Worm (Caenorhabditis elegans): ENCODE results near the gene art-1.
A peak's percentile ranks its signal among the peaks of the same experiment; 100 is the strongest.

art-1 gene

DNA sequence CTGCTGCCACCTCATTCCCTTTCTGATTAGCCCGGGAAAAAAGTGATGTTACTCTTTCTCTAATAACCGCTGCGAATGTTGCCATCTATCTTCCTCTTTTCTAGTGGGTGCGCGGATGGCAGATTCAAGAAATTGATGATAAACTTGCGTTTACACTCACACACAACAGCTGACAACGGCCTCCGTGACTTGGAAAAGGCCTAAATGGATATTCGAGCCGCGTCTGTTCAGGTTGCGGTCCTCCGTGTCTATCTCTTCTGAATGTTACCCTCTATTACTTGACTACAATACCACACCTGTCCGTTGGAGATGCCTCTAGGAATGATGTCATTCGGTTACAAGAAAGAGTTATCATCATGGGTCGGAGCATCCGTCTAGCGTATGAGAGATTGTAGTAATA, 35.5 kb downstream of the art-1 start:
- peak; percentile 97 for TF ChIP-seq hlh-1 (tag; optimal IDR thresholded peaks at IDR 0.05)
- TF ChIP-seq zip-8 (tag; optimal IDR thresholded peaks at IDR 0.05) = no peak
- TF ChIP-seq blmp-1 (tag; optimal IDR thresholded peaks at IDR 0.05) = no peak
- peak; percentile 60 for TF ChIP-seq elt-1 (tag; optimal IDR thresholded peaks at IDR 0.05; ENCODE audit: borderline replicate concordance, insufficient read depth)
- TF ChIP-seq ceh-43 (GFP tag; optimal IDR thresholded peaks at IDR 0.05) = no peak
- TF ChIP-seq nhr-237 (tag; optimal IDR thresholded peaks at IDR 0.05) = no peak
- TF ChIP-seq lsy-2 (tag; optimal IDR thresholded peaks at IDR 0.05) = no peak
- peak; percentile 91 for TF ChIP-seq unc-120 (tag; optimal IDR thresholded peaks at IDR 0.05; ENCODE audit: poor library complexity, severe bottlenecking)
- no peak for TF ChIP-seq ham-2 (GFP tag; optimal IDR thresholded peaks at IDR 0.05)
- TF ChIP-seq unc-39 (tag; optimal IDR thresholded peaks at IDR 0.05) = no peak
- TF ChIP-seq unc-62 (GFP tag; optimal IDR thresholded peaks at IDR 0.05) = peak; percentile 62
- no peak for TF ChIP-seq pha-4 (tag; optimal IDR thresholded peaks at IDR 0.05)
- TF ChIP-seq drap-1 (GFP tag; optimal IDR thresholded peaks at IDR 0.05) = no peak
- TF ChIP-seq ces-1 (GFP tag; optimal IDR thresholded peaks at IDR 0.05) = no peak
- no peak for TF ChIP-seq sptf-1 (tag; optimal IDR thresholded peaks at IDR 0.05)
- no peak for TF ChIP-seq cnd-1 (tag; optimal IDR thresholded peaks at IDR 0.05)

DNA sequence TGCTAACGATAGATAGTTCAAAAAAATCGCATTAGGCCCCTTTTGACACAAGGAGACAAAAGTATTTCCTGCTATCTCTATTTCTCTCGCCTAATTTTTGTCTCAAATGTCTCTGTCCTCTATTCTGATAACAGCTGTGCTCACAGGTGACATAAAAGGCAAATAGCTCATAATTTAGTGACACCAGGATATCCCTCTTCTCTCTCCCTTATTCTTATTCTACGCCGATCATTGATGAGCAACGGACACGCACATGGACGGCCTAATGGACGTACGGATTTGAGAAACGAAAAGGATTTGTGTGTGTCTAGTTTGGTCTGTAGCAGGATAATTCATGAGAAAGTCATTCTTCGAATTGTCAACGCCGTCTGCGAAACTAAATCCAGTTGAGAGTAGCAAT, 36.1 kb downstream of the art-1 start:
- TF ChIP-seq blmp-1 (tag; optimal IDR thresholded peaks at IDR 0.05) (no peak), nhr-2 (tag; optimal IDR thresholded peaks at IDR 0.05) (no peak), mls-2 (tag; optimal IDR thresholded peaks at IDR 0.05) (peak; percentile 10), elt-1 (tag; optimal IDR thresholded peaks at IDR 0.05; ENCODE audit: borderline replicate concordance, insufficient read depth) (no peak), ces-1 (GFP tag; optimal IDR thresholded peaks at IDR 0.05) (peak; percentile 40), ceh-43 (GFP tag; optimal IDR thresholded peaks at IDR 0.05) (no peak), lin-32 (GFP tag; optimal IDR thresholded peaks at IDR 0.05) (peak; percentile 85), M03D4.4 (tag; optimal IDR thresholded peaks at IDR 0.05) (no peak), cnd-1 (tag; optimal IDR thresholded peaks at IDR 0.05) (no peak), hlh-1 (tag; optimal IDR thresholded peaks at IDR 0.05) (peak; percentile 33), ceh-39 (tag; optimal IDR thresholded peaks at IDR 0.05) (no peak), lsy-2 (tag; optimal IDR thresholded peaks at IDR 0.05) (no peak), unc-62 (GFP tag; optimal IDR thresholded peaks at IDR 0.05) (peak; percentile 32), tbx-8 (GFP tag; optimal IDR thresholded peaks at IDR 0.05) (no peak), mep-1 (tag; optimal IDR thresholded peaks at IDR 0.05) (no peak)

DNA sequence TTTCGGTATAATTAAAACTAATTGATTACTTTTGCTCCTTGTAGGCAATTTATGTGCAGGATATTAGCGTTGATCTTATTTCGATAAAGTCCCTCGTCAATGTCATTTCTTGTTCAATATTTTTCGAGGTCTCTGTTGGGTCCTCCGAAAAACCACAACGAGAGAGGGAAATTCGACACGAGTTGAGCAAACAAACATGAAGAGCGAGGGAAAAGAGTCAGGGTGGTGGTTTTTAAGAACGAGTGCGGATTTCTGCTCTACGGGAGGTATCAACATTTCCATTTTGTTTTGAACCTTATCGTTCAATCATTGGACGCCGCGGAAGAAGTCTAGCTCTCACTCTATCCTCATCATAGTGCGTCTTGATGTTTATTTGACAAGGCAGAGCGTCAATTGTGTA, 37.3 kb downstream of the art-1 start:
- no peak for TF ChIP-seq elt-3 (tag; optimal IDR thresholded peaks at IDR 0.05)
- TF ChIP-seq zip-8 (tag; optimal IDR thresholded peaks at IDR 0.05) = no peak

DNA sequence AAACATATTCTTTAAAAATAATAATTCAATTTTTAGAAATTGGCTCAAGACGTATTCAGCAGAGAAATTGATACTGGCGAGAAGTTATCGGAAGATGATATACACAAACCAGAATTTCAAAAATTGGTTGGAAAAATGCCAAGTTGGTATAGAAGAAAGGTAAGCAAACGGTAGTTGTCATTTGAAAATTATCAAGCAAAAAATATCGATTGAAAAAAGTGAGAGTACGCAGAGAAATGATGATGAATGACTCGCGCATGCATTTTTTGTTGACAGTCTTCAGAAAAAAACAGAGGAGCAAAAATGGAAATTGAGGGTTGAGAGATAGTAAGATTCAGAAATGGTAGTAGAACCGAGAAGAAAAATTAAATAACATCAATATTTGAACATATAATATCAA, 39.1 kb downstream of the art-1 start:
- TF ChIP-seq tbx-8 (GFP tag; optimal IDR thresholded peaks at IDR 0.05) (no peak), lin-32 (GFP tag; optimal IDR thresholded peaks at IDR 0.05) (no peak), zip-8 (tag; optimal IDR thresholded peaks at IDR 0.05) (no peak), cnd-1 (tag; optimal IDR thresholded peaks at IDR 0.05) (no peak), elt-3 (tag; optimal IDR thresholded peaks at IDR 0.05) (no peak)

ce11 chrII:6930072-6930471, 42.0 kb downstream of the art-1 start:
- no peak for TF ChIP-seq nhr-12 (tag; optimal IDR thresholded peaks at IDR 0.05)
- no peak for TF ChIP-seq lin-13 (tag; optimal IDR thresholded peaks at IDR 0.05)
- TF ChIP-seq ces-1 (GFP tag; optimal IDR thresholded peaks at IDR 0.05) = peak; percentile 44

ce11 chrII:6928416-6928815, 43.6 kb downstream of the art-1 start, which contains the start of gene flcn-1:
Gene flcn-1 (plus strand): TSS chrII:6928763.
- TF ChIP-seq ceh-39 (tag; optimal IDR thresholded peaks at IDR 0.05) (no peak), ces-1 (GFP tag; optimal IDR thresholded peaks at IDR 0.05) (peak; percentile 12)

ce11 chrII:6927603-6928002, 44.4 kb downstream of the art-1 start, which contains the start of gene F22D3.4:
Gene F22D3.4 (minus strand): TSS chrII:6927603.
- TF ChIP-seq blmp-1 (tag; optimal IDR thresholded peaks at IDR 0.05) (no peak), nhr-28 (tag; optimal IDR thresholded peaks at IDR 0.05) (no peak), bed-3 (GFP tag; optimal IDR thresholded peaks at IDR 0.05) (no peak), nhr-12 (tag; optimal IDR thresholded peaks at IDR 0.05) (no peak), lin-32 (GFP tag; optimal IDR thresholded peaks at IDR 0.05) (no peak), flh-1 (GFP tag; optimal IDR thresholded peaks at IDR 0.05) (no peak), ceh-39 (tag; optimal IDR thresholded peaks at IDR 0.05) (no peak), sem-2 (GFP tag; optimal IDR thresholded peaks at IDR 0.05) (no peak), hlh-1 (tag; optimal IDR thresholded peaks at IDR 0.05) (no peak), tbx-8 (GFP tag; optimal IDR thresholded peaks at IDR 0.05) (no peak), unc-120 (tag; optimal IDR thresholded peaks at IDR 0.05; ENCODE audit: poor library complexity, severe bottlenecking) (no peak), nhr-76 (tag; optimal IDR thresholded peaks at IDR 0.05) (no peak), M03D4.4 (tag; optimal IDR thresholded peaks at IDR 0.05) (no peak), ham-2 (GFP tag; optimal IDR thresholded peaks at IDR 0.05) (no peak), cnd-1 (tag; optimal IDR thresholded peaks at IDR 0.05) (no peak), elt-1 (tag; optimal IDR thresholded peaks at IDR 0.05; ENCODE audit: borderline replicate concordance, insufficient read depth) (no peak), lin-13 (tag; optimal IDR thresholded peaks at IDR 0.05) (no peak), drap-1 (GFP tag; optimal IDR thresholded peaks at IDR 0.05) (no peak), lsy-2 (tag; optimal IDR thresholded peaks at IDR 0.05) (no peak)
